Fruit fly (Drosophila melanogaster) Kc167 (cell line): ENCODE data around the gene PDZ-GEF.

Source experiments
- h ChIP-seq: fragments of >200 bp; optimal IDR thresholded peaks from 3 replicates; lab custom pipeline; 2018; ENCODE audit warnings: missing external identifiers
- insv ChIP-seq: fragments of >200 bp; optimal IDR thresholded peaks from 3 replicates; lab custom pipeline; 2018; ENCODE audit warnings: missing external identifiers
- psq ChIP-seq: fragments of >200 bp; optimal IDR thresholded peaks from 2 replicates; lab custom pipeline; 2017; ENCODE audit warnings: missing external identifiers
- ttk ChIP-seq: sonication (Bioruptor generic); optimal IDR thresholded peaks from 2 replicates; lab custom pipeline; 2017; ENCODE audit warnings: missing external identifiers

- no peak for TF ChIP-seq ttk
- TF ChIP-seq insv (lab: Kevin White, UChicago): no peak
- TF ChIP-seq h (lab: Kevin White, UChicago): no peak
- no peak for TF ChIP-seq psq (lab: Kevin White, UChicago)
Measured at dm6 chr2L:6371025-6371641, 47.6 kb downstream of the PDZ-GEF start.
